Worm (Caenorhabditis elegans) whole organism, late embryonic: Measurements from ENCODE around the gene K02C4.3.

Experiments
- F13H6.1 ChIP-seq: sonication (generic microtip); optimal IDR thresholded peaks from 2 replicates; lab custom pipeline; 2016; ENCODE audit warnings: missing genetic modification characterization, missing compliant biosample characterization
- Y22D7AL.16 ChIP-seq: sonication (generic microtip); optimal IDR thresholded peaks from 2 replicates; lab custom pipeline; 2016; ENCODE audit warnings: missing genetic modification characterization, missing compliant biosample characterization
- ama-1 ChIP-seq: fragments of 150-350 bp; optimal IDR thresholded peaks from 2 replicates; lab custom pipeline; 2014
- ceh-14 ChIP-seq: sonication (generic microtip); optimal IDR thresholded peaks from 2 replicates; lab custom pipeline; 2016; ENCODE audit warnings: missing genotype, missing genetic modification characterization, missing compliant biosample characterization
- dmd-4 ChIP-seq: sonication (generic microtip); optimal IDR thresholded peaks from 2 replicates; lab custom pipeline; 2016; ENCODE audit warnings: borderline replicate concordance, missing genetic modification characterization, missing compliant biosample characterization
- ets-4 ChIP-seq: sonication (generic microtip); optimal IDR thresholded peaks from 2 replicates; lab custom pipeline; 2016; ENCODE audit warnings: missing genetic modification characterization, missing compliant biosample characterization
- hlh-6 ChIP-seq: sonication (generic microtip); optimal IDR thresholded peaks from 2 replicates; lab custom pipeline; 2016; ENCODE audit warnings: missing genotype, missing genetic modification characterization, missing compliant biosample characterization
- mec-3 ChIP-seq: sonication (generic microtip); optimal IDR thresholded peaks from 2 replicates; lab custom pipeline; 2016; ENCODE audit warnings: borderline replicate concordance, missing genetic modification characterization, missing compliant biosample characterization
- nhr-11 ChIP-seq: fragments of 150-350 bp; optimal IDR thresholded peaks from 2 replicates; lab custom pipeline; 2014; ENCODE audit warnings: missing biosample characterization, missing genetic modification characterization
- pag-3 ChIP-seq: sonication (generic microtip); optimal IDR thresholded peaks from 2 replicates; lab custom pipeline; 2016; ENCODE audit warnings: missing compliant biosample characterization, missing genetic modification characterization, borderline replicate concordance
- pros-1 ChIP-seq: fragments of 150-350 bp; optimal IDR thresholded peaks from 2 replicates; lab custom pipeline; 2014; ENCODE audit warnings: missing biosample characterization, missing genetic modification reagents, missing genetic modification characterization

ce11 chrII:8051330-8051729 lies 35.3 kb downstream of the K02C4.3 start:
- TF ChIP-seq ama-1 (lab: Kevin White, UChicago) (no peak), Y22D7AL.16 (tag; lab: Kevin White, UChicago) (no peak), nhr-11 (no peak), ets-4 (tag; lab: Kevin White, UChicago) (no peak), hlh-6 (tag; lab: Kevin White, UChicago) (no peak), F13H6.1 (tag; lab: Kevin White, UChicago) (no peak), mec-3 (tag; lab: Kevin White, UChicago) (no peak), ceh-14 (no peak), pros-1 (no peak), pag-3 (tag; lab: Kevin White, UChicago) (no peak), dmd-4 (tag; lab: Kevin White, UChicago) (no peak)
